Fruit fly (Drosophila melanogaster) whole organism, embryonic: ENCODE measurements around the gene CG14154.

ENCODE experiments used
- Ada2b ChIP-seq: fragments of 200-800 bp; sonication (Bioruptor generic); IDR thresholded peaks from 2 replicates; pipeline ENCODE4 v1.3.6; 2022; ENCODE audit warnings: missing biosample characterization, missing genetic modification characterization
- Adf1 ChIP-seq: fragments of 200-800 bp; sonication (Bioruptor generic); IDR thresholded peaks from 2 replicates; pipeline ENCODE4 v1.3.6; 2022; ENCODE audit warnings: missing biosample characterization, missing genetic modification characterization
- BtbVII ChIP-seq: fragments of 200-800 bp; sonication (Bioruptor generic); optimal IDR thresholded peaks from 3 replicates; lab custom pipeline; 2017; ENCODE audit warnings: missing biosample characterization, mild to moderate bottlenecking, missing genetic modification characterization
- CG13894 ChIP-seq: fragments of 200-800 bp; sonication (Bioruptor generic); optimal IDR thresholded peaks from 3 replicates; lab custom pipeline; 2018; ENCODE audit warnings: missing biosample characterization, mild to moderate bottlenecking, missing genetic modification characterization, moderate library complexity
- CG1603 ChIP-seq: fragments of 200-800 bp; sonication (Bioruptor generic); optimal IDR thresholded peaks from 2 replicates; lab custom pipeline; 2019; ENCODE audit warnings: missing biosample characterization, mild to moderate bottlenecking, missing genetic modification characterization, moderate library complexity
- CG16863 ChIP-seq: fragments of 200-800 bp; sonication (Bioruptor generic); optimal IDR thresholded peaks from 3 replicates; lab custom pipeline; 2016; ENCODE audit warnings: missing biosample characterization, missing genetic modification characterization
- CG17385 ChIP-seq: fragments of 200-800 bp; sonication (Bioruptor generic); optimal IDR thresholded peaks from 3 replicates; lab custom pipeline; 2018; ENCODE audit warnings: missing biosample characterization, mild to moderate bottlenecking, missing genetic modification characterization
- CG17912 ChIP-seq: fragments of 200-800 bp; sonication (Bioruptor generic); optimal IDR thresholded peaks from 2 replicates; lab custom pipeline; 2018; ENCODE audit warnings: missing biosample characterization, mild to moderate bottlenecking, missing genetic modification characterization
- CG2120 ChIP-seq: fragments of 200-800 bp; sonication (Bioruptor generic); optimal IDR thresholded peaks from 3 replicates; lab custom pipeline; 2016; ENCODE audit warnings: missing biosample characterization, missing genetic modification characterization
- CG2875 ChIP-seq: fragments of 200-800 bp; sonication (Bioruptor generic); optimal IDR thresholded peaks from 2 replicates; lab custom pipeline; 2017; ENCODE audit warnings: missing biosample characterization, mild to moderate bottlenecking, missing genetic modification characterization, missing genetic modification reagents
- CG30020 ChIP-seq: fragments of 200-800 bp; optimal IDR thresholded peaks from 2 replicates; lab custom pipeline; 2019; ENCODE audit warnings: missing biosample characterization, mild to moderate bottlenecking, missing genetic modification characterization, moderate library complexity
- CG31224 ChIP-seq: fragments of 200-800 bp; sonication (Bioruptor generic); IDR thresholded peaks from 2 replicates; pipeline ENCODE4 v1.3.6; 2022; ENCODE audit warnings: missing biosample characterization, missing genetic modification characterization
- CG3163 ChIP-seq: fragments of 200-800 bp; sonication (Bioruptor generic); optimal IDR thresholded peaks from 3 replicates; lab custom pipeline; 2016; ENCODE audit warnings: missing biosample characterization, missing genetic modification characterization
- CG32767 ChIP-seq: fragments of 200-800 bp; sonication (Bioruptor generic); IDR thresholded peaks from 2 replicates; pipeline ENCODE4 v1.3.6; 2022; ENCODE audit warnings: missing biosample characterization, missing genetic modification characterization
- CG4730 ChIP-seq: fragments of 200-800 bp; sonication (Bioruptor generic); IDR thresholded peaks from 2 replicates; pipeline ENCODE4 v1.3.6; 2022; ENCODE audit warnings: missing biosample characterization, missing genetic modification characterization
- CG6689 ChIP-seq: fragments of 200-800 bp; sonication (Bioruptor generic); IDR thresholded peaks from 2 replicates; pipeline ENCODE4 v1.3.6; 2022; ENCODE audit warnings: missing biosample characterization, missing genetic modification characterization
- CoRest ChIP-seq: fragments of 200-800 bp; sonication (Bioruptor generic); optimal IDR thresholded peaks from 3 replicates; lab custom pipeline; 2018; ENCODE audit warnings: missing biosample characterization, mild to moderate bottlenecking, missing genetic modification characterization, moderate library complexity
- D ChIP-seq, 2 experiments: fragments of 200-800 bp in 1 of 2; fragments of >200 bp in 1 of 2; sonication (Bioruptor generic) in 1 of 2; optimal IDR thresholded peaks; 2 replicates in 1 of 2; 3 replicates in 1 of 2; lab custom pipeline; 2017; ENCODE audit warnings: mild to moderate bottlenecking in 1 of 2, missing biosample characterization in 1 of 2, missing genetic modification characterization in 1 of 2, missing genetic modification reagents in 1 of 2
- Dbx ChIP-seq: fragments of 200-800 bp; sonication (Bioruptor generic); IDR thresholded peaks from 3 replicates; pipeline ENCODE4 v1.3.6; 2022; ENCODE audit warnings: missing biosample characterization, missing genetic modification characterization
- Dip2 ChIP-seq: fragments of 200-800 bp; sonication (Bioruptor generic); IDR thresholded peaks from 2 replicates; pipeline ENCODE4 v1.3.6; 2022; ENCODE audit warnings: missing biosample characterization, missing genetic modification characterization
- Dp ChIP-seq: fragments of 200-800 bp; sonication (Bioruptor generic); optimal IDR thresholded peaks from 2 replicates; lab custom pipeline; 2018; ENCODE audit warnings: missing biosample characterization, mild to moderate bottlenecking, missing genetic modification characterization, moderate library complexity
- Ets65A ChIP-seq: fragments of 200-800 bp; sonication (Bioruptor generic); peaks from one replicate; lab custom pipeline; 2016; ENCODE audit warnings: missing biosample characterization, missing genetic modification characterization
- H15 ChIP-seq: fragments of 200-800 bp; sonication (Bioruptor generic); IDR thresholded peaks from 3 replicates; pipeline ENCODE4 v1.3.6; 2022; ENCODE audit warnings: missing biosample characterization, missing genetic modification characterization
- HHEX ChIP-seq: fragments of 200-800 bp; sonication (Bioruptor generic); optimal IDR thresholded peaks from 3 replicates; lab custom pipeline; 2017; ENCODE audit warnings: missing biosample characterization, mild to moderate bottlenecking, missing genetic modification characterization, missing genetic modification reagents
- Hand ChIP-seq: fragments of 200-800 bp; sonication (Bioruptor generic); optimal IDR thresholded peaks from 2 replicates; lab custom pipeline; 2017; ENCODE audit warnings: mild to moderate bottlenecking, missing biosample characterization, missing genetic modification reagents, missing genetic modification characterization
- Hey ChIP-seq: fragments of 200-800 bp; sonication (Bioruptor generic); optimal IDR thresholded peaks from 3 replicates; lab custom pipeline; 2018; ENCODE audit warnings: missing biosample characterization, mild to moderate bottlenecking, missing genetic modification characterization
- Med ChIP-seq: fragments of 200-800 bp; sonication (Bioruptor generic); peaks from one replicate; lab custom pipeline; 2016; ENCODE audit warnings: missing biosample characterization, missing genetic modification characterization, mild to moderate bottlenecking, inconsistent platforms, moderate library complexity
- Opbp ChIP-seq: fragments of 200-800 bp; sonication (Bioruptor generic); IDR thresholded peaks from 3 replicates; pipeline ENCODE4 v1.3.6; 2022; ENCODE audit warnings: missing biosample characterization, missing genetic modification characterization; ENCODE audit not compliant: partially characterized antibody
- Rfx ChIP-seq: fragments of 200-800 bp; sonication (Bioruptor generic); IDR thresholded peaks from 2 replicates; pipeline ENCODE4 v1.3.6; 2022; ENCODE audit warnings: missing biosample characterization, missing genetic modification characterization
- Sin3A ChIP-seq: fragments of >200 bp; optimal IDR thresholded peaks from 2 replicates; lab custom pipeline; 2018
- TFAM ChIP-seq: fragments of 200-800 bp; sonication (Bioruptor generic); optimal IDR thresholded peaks from 2 replicates; lab custom pipeline; 2017; ENCODE audit warnings: missing biosample characterization, missing genetic modification characterization, inconsistent platforms
- Xbp1 ChIP-seq: fragments of 200-800 bp; sonication (Bioruptor generic); optimal IDR thresholded peaks from 3 replicates; lab custom pipeline; 2016; ENCODE audit warnings: missing biosample characterization, mild to moderate bottlenecking, missing genetic modification characterization
- ara ChIP-seq: fragments of 200-800 bp; sonication (Bioruptor generic); IDR thresholded peaks from 2 replicates; pipeline ENCODE4 v1.3.6; 2022; ENCODE audit warnings: missing biosample characterization, missing genetic modification characterization
- az2 ChIP-seq: fragments of 200-800 bp; sonication (Bioruptor generic); optimal IDR thresholded peaks from 3 replicates; lab custom pipeline; 2016; ENCODE audit warnings: missing biosample characterization, missing genetic modification characterization
- cad ChIP-seq: fragments of >200 bp; optimal IDR thresholded peaks from 2 replicates; lab custom pipeline; 2017; ENCODE audit warnings: missing biosample characterization, missing genetic modification characterization
- ci ChIP-seq: fragments of 200-800 bp; sonication (Bioruptor generic); IDR thresholded peaks from 3 replicates; pipeline ENCODE4 v1.3.6; 2022; ENCODE audit warnings: missing biosample characterization, missing genetic modification characterization
- crol ChIP-seq: fragments of 200-800 bp; sonication (Bioruptor generic); IDR thresholded peaks from 2 replicates; pipeline ENCODE4 v1.3.6; 2022; ENCODE audit warnings: missing biosample characterization, missing genetic modification characterization
- dan ChIP-seq: fragments of 200-800 bp; sonication (Bioruptor generic); IDR thresholded peaks from 2 replicates; pipeline ENCODE4 v1.3.6; 2022; ENCODE audit warnings: missing biosample characterization, missing genetic modification characterization
- dati ChIP-seq: fragments of 200-800 bp; sonication (Bioruptor generic); IDR thresholded peaks from 2 replicates; pipeline ENCODE4 v1.3.6; 2022; ENCODE audit warnings: missing biosample characterization, missing genetic modification characterization
- ewg ChIP-seq: fragments of 200-800 bp; sonication (Bioruptor generic); optimal IDR thresholded peaks from 3 replicates; lab custom pipeline; 2017; ENCODE audit warnings: mild to moderate bottlenecking, missing biosample characterization, missing genetic modification reagents, missing genetic modification characterization
- gfzf ChIP-seq: fragments of 200-800 bp; sonication (Bioruptor generic); optimal IDR thresholded peaks from 2 replicates; lab custom pipeline; 2016; ENCODE audit warnings: missing biosample characterization, mild to moderate bottlenecking, missing genetic modification characterization, moderate library complexity
- nau ChIP-seq: fragments of 200-800 bp; sonication (Bioruptor generic); optimal IDR thresholded peaks from 3 replicates; lab custom pipeline; 2017; ENCODE audit warnings: missing biosample characterization, mild to moderate bottlenecking, missing genetic modification characterization, missing genetic modification reagents
- nerfin-1 ChIP-seq: fragments of 200-800 bp; sonication (Bioruptor generic); optimal IDR thresholded peaks from 3 replicates; lab custom pipeline; 2019; ENCODE audit warnings: missing biosample characterization, mild to moderate bottlenecking, missing genetic modification characterization, moderate library complexity
- oc ChIP-seq: fragments of 200-800 bp; sonication (Bioruptor generic); optimal IDR thresholded peaks from 2 replicates; lab custom pipeline; 2018; ENCODE audit warnings: missing biosample characterization, mild to moderate bottlenecking, missing genetic modification characterization, moderate library complexity
- pum ChIP-seq: fragments of 200-800 bp; sonication (Bioruptor generic); optimal IDR thresholded peaks from 2 replicates; lab custom pipeline; 2016; ENCODE audit warnings: missing biosample characterization, missing genetic modification characterization
- schlank ChIP-seq: fragments of 200-800 bp; sonication (Bioruptor generic); optimal IDR thresholded peaks from 2 replicates; lab custom pipeline; 2018; ENCODE audit warnings: missing biosample characterization, mild to moderate bottlenecking, missing genetic modification characterization
- sqz ChIP-seq: fragments of 200-800 bp; sonication (Bioruptor generic); optimal IDR thresholded peaks from 3 replicates; lab custom pipeline; 2018; ENCODE audit warnings: missing biosample characterization, mild to moderate bottlenecking, missing genetic modification characterization
- sr ChIP-seq: fragments of 200-800 bp; sonication (Bioruptor generic); IDR thresholded peaks from 3 replicates; pipeline ENCODE4 v1.3.6; 2022; ENCODE audit warnings: missing biosample characterization, missing genetic modification characterization

The CG14154 gene

DNA sequence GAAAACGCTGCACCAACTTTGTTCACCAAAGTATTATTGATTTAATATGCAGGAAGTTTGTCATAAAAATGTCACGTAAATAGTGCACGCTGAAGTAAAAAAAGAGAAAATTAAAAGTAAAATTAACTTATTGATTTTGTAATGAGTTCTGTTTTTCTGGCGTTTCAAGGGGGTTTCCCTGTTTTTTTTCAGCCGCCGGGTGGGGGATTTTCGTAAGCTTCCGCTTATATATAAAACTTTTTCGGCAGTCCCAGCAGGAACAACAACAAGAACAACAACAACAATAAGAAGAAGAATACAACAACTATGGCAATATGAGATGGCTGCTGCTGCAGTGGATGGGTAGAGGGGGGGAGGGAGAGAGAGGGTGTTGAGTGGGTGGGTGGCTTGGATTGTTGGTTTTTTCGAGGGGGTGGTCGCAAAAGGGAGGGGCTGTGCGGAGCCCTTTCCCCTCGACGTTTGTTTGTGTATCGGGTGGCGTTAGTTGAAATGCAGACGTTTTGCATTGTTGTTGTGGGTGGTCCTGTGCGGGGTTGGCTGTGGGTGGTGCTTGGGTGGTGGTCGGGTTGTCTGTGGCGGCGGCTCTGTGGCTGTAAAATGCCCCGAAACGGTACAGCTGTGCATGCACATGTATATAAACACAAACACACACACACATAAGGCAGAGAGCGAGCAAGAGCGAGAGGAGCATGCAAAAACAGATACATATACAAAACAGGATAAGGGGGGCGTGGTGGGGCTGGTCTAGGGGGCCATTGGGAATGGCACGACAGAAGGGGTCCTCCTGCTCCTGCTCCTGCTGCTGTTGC is 28.1 kb downstream of the CG14154 start (continued):
- TF ChIP-seq CG30020 (tag; lab: Kevin White, UChicago) (no peak), nerfin-1 (tag; lab: Kevin White, UChicago) (no peak), CG3163 (GFP tag; lab: Kevin White, UChicago) (no peak), CoRest (tag; lab: Kevin White, UChicago) (no peak), CG2120 (GFP tag; lab: Kevin White, UChicago) (no peak)

DNA sequence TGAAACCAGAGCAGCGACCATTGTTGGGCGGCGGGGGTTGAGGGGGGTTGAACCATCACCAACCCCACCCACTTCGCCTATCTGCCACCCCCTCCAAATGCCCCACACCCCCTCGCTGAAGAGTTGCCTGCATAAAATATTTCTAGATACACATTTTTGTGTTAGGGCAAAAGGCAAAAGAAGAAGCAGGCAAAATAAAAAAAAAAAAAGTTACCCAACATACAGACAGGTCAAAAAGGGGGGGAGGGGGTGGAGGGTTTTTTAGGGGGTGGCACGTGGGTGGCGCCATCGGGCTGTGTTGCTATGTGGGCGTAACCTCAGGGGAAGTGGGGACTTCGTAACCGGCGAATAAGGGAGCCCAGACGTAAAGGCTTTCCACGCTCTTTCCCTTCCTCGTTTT is 30.9 kb downstream of the CG14154 start:
- TF ChIP-seq CG6689 (GFP tag; lab: Robert Waterston, UW): no peak
- TF ChIP-seq Dip2: no peak
- TF ChIP-seq gfzf (GFP tag; lab: Kevin White, UChicago): no peak
- TF ChIP-seq ara (GFP tag; lab: Robert Waterston, UW): no peak
- no peak for TF ChIP-seq HHEX (GFP tag; lab: Kevin White, UChicago)
- peak; percentile 90 for TF ChIP-seq crol (GFP tag; lab: Robert Waterston, UW)
- TF ChIP-seq CG17385: peak; percentile 22
- TF ChIP-seq az2 (GFP tag; lab: Kevin White, UChicago): no peak
- no peak for TF ChIP-seq cad (GFP tag; lab: Kevin White, UChicago)
- TF ChIP-seq Dp: no peak
- no peak for TF ChIP-seq CG16863 (GFP tag; lab: Kevin White, UChicago)
- no peak for TF ChIP-seq oc (tag; lab: Kevin White, UChicago)
- no peak for TF ChIP-seq dati (GFP tag; lab: Robert Waterston, UW)
- TF ChIP-seq TFAM (GFP tag; lab: Kevin White, UChicago): no peak
- no peak for TF ChIP-seq Ets65A (GFP tag; lab: Kevin White, UChicago)
- TF ChIP-seq Rfx (GFP tag; lab: Robert Waterston, UW): peak; percentile 5; the same call in 1 of the 2 replicates
- TF ChIP-seq CG32767 (GFP tag; lab: Robert Waterston, UW): peak; percentile 68; the same call in 1 of the 2 replicates
- TF ChIP-seq sqz: peak; percentile 11
- no peak for TF ChIP-seq CG2875
- no peak for TF ChIP-seq CG4730
- peak; percentile 15 for TF ChIP-seq Med (GFP tag; lab: Kevin White, UChicago)
- TF ChIP-seq pum (GFP tag; lab: Kevin White, UChicago): no peak
- TF ChIP-seq Dbx (GFP tag; lab: Robert Waterston, UW): 0 out of 3 replicates have a peak, but pooled peaks have one; percentile 21
- no peak for TF ChIP-seq D (optimal IDR thresholded peaks at IDR 0.05; lab: Kevin White, UChicago)
- no peak for TF ChIP-seq D (GFP tag; optimal IDR thresholded peaks at IDR 0.05; lab: Kevin White, UChicago)
- peak; percentile 50 for TF ChIP-seq CG13894 (tag; lab: Kevin White, UChicago)
- no peak for TF ChIP-seq Sin3A
- TF ChIP-seq H15 (GFP tag; lab: Robert Waterston, UW): no peak
- TF ChIP-seq Opbp: no peak
- TF ChIP-seq dan (GFP tag; lab: Robert Waterston, UW): no peak
- no peak for TF ChIP-seq Ada2b (GFP tag; lab: Robert Waterston, UW)
- no peak for TF ChIP-seq CG1603 (tag; lab: Kevin White, UChicago)
- no peak for TF ChIP-seq Xbp1
- TF ChIP-seq schlank: no peak
- TF ChIP-seq sr (GFP tag; lab: Robert Waterston, UW): peak; percentile 49; the same call in 2 of the 3 replicates
- no peak for TF ChIP-seq nau (GFP tag; lab: Kevin White, UChicago)
- no peak for TF ChIP-seq CG17912 (GFP tag; lab: Kevin White, UChicago)
- 0 out of 3 replicates have a peak, but pooled peaks have one; percentile 30 for TF ChIP-seq ci (GFP tag; lab: Robert Waterston, UW)
- peak; percentile 42; the same call in 1 of the 2 replicates for TF ChIP-seq Adf1 (GFP tag; lab: Robert Waterston, UW)
- TF ChIP-seq BtbVII (GFP tag; lab: Kevin White, UChicago): no peak
- TF ChIP-seq CG31224 (GFP tag; lab: Robert Waterston, UW): no peak
- no peak for TF ChIP-seq ewg (GFP tag; lab: Kevin White, UChicago)
- no peak for TF ChIP-seq Hand (GFP tag; lab: Kevin White, UChicago)
- peak; percentile 39 for TF ChIP-seq Hey (tag; lab: Kevin White, UChicago)
